Fruit fly (Drosophila melanogaster): ENCODE data around the gene Cpr67Fa2.

The Cpr67Fa2 gene

dm6 chr3L:10851853-10852346, 39.6 kb upstream of the Cpr67Fa2 start (continued):
- TF ChIP-seq CG3919 (GFP tag; optimal IDR thresholded peaks at IDR 0.05) (peak; percentile 72), CG11294 (GFP tag; IDR thresholded peaks at IDR 0.05) (no peak), eg (GFP tag; IDR thresholded peaks at IDR 0.05) (no peak), CG6792 (GFP tag; optimal IDR thresholded peaks at IDR 0.05) (peak; percentile 52), Eip75B (GFP tag; optimal IDR thresholded peaks at IDR 0.05) (peak; percentile 56), fd59A (GFP tag; optimal IDR thresholded peaks at IDR 0.05) (peak; percentile 46), Gug (GFP tag; IDR thresholded peaks at IDR 0.05) (peak; percentile 18; the same call in 1 of the 2 replicates), CG8319 (GFP tag; optimal IDR thresholded peaks at IDR 0.05) (peak; percentile 39), CG32006 (GFP tag; optimal IDR thresholded peaks at IDR 0.05) (peak; percentile 87), CG6854 (GFP tag; optimal IDR thresholded peaks at IDR 0.05) (no peak), spab (GFP tag; optimal IDR thresholded peaks at IDR 0.05) (peak; percentile 67), net (GFP tag; optimal IDR thresholded peaks at IDR 0.05) (peak; percentile 68), fkh (GFP tag; optimal IDR thresholded peaks at IDR 0.05) (no peak), CG6163 (GFP tag; IDR thresholded peaks at IDR 0.05) (no peak; the same call in 1 of the 3 replicates), acj6 (GFP tag; optimal IDR thresholded peaks at IDR 0.05) (peak; percentile 77), Lpt (GFP tag; optimal IDR thresholded peaks at IDR 0.05) (no peak), lz (GFP tag; optimal IDR thresholded peaks at IDR 0.05) (peak; percentile 74), Sox15 (GFP tag; optimal IDR thresholded peaks at IDR 0.05) (peak; percentile 73), CG11902 (GFP tag; optimal IDR thresholded peaks at IDR 0.05) (peak; percentile 58), achi (GFP tag; optimal IDR thresholded peaks at IDR 0.05) (peak; percentile 68), svp (GFP tag) (peak; percentile 88), CG15336 (GFP tag; IDR thresholded peaks at IDR 0.05) (no peak; the same call in 1 of the 2 replicates), CG10631 (GFP tag; optimal IDR thresholded peaks at IDR 0.05) (peak; percentile 80), vri (GFP tag; optimal IDR thresholded peaks at IDR 0.05) (no peak), CG6808 (GFP tag; optimal IDR thresholded peaks at IDR 0.05) (peak; percentile 27), CG6276 (GFP tag; optimal IDR thresholded peaks at IDR 0.05) (peak; percentile 42), ss (GFP tag; optimal IDR thresholded peaks at IDR 0.05) (peak in 1 of 2 experiments; percentile 59), Eip78C (GFP tag) (peak; percentile 96), cyc (GFP tag; optimal IDR thresholded peaks at IDR 0.05) (peak; percentile 61), OdsH (GFP tag; optimal IDR thresholded peaks at IDR 0.05) (peak; percentile 80), dsx (GFP tag; optimal IDR thresholded peaks at IDR 0.05; ENCODE audit: poor library complexity, severe bottlenecking) (peak; percentile 24), CG31627 (GFP tag; optimal IDR thresholded peaks at IDR 0.05) (peak; percentile 70), Met (GFP tag; optimal IDR thresholded peaks at IDR 0.05) (peak; percentile 83), Eip93F (GFP tag; optimal IDR thresholded peaks at IDR 0.05) (no peak), Ets21C (GFP tag; optimal IDR thresholded peaks at IDR 0.05) (peak; percentile 42)

- peak; percentile 97 for TF ChIP-seq CG6854 (GFP tag; optimal IDR thresholded peaks at IDR 0.05)
- TF ChIP-seq Sox14 (GFP tag; optimal IDR thresholded peaks at IDR 0.05), result peak; percentile 78
- TF ChIP-seq CG7368 (GFP tag; optimal IDR thresholded peaks at IDR 0.05), result peak; percentile 66
- peak; percentile 78 for TF ChIP-seq Met (GFP tag; optimal IDR thresholded peaks at IDR 0.05)
- peak; percentile 47 for TF ChIP-seq CG31627 (GFP tag; optimal IDR thresholded peaks at IDR 0.05)
- peak; percentile 76 for TF ChIP-seq Blimp-1 (GFP tag; optimal IDR thresholded peaks at IDR 0.05)
- peak; percentile 98 for TF ChIP-seq CG16779 (tag; optimal IDR thresholded peaks at IDR 0.05)
- peak; percentile 81 for TF ChIP-seq CG10631 (GFP tag; optimal IDR thresholded peaks at IDR 0.05)
- TF ChIP-seq CG10669 (GFP tag; optimal IDR thresholded peaks at IDR 0.05), result peak; percentile 88
- TF ChIP-seq CG11902 (GFP tag; optimal IDR thresholded peaks at IDR 0.05), result peak; percentile 12
- TF ChIP-seq Hr4 (GFP tag; optimal IDR thresholded peaks at IDR 0.05), result peak; percentile 67
- peak; percentile 84 for TF ChIP-seq CG3919 (GFP tag; optimal IDR thresholded peaks at IDR 0.05)
- peak; percentile 92 for TF ChIP-seq net (GFP tag; optimal IDR thresholded peaks at IDR 0.05)
- TF ChIP-seq OdsH (GFP tag; optimal IDR thresholded peaks at IDR 0.05), result peak; percentile 77
- peak; percentile 71 for TF ChIP-seq CG8319 (GFP tag; optimal IDR thresholded peaks at IDR 0.05)
- peak; percentile 97 for TF ChIP-seq spab (GFP tag; optimal IDR thresholded peaks at IDR 0.05)
- peak; percentile 80 for TF ChIP-seq dsx (GFP tag; optimal IDR thresholded peaks at IDR 0.05; ENCODE audit: poor library complexity, severe bottlenecking)
- TF ChIP-seq fd85E (GFP tag; optimal IDR thresholded peaks at IDR 0.05), result peak; percentile 72
- peak; percentile 83 for TF ChIP-seq Ets96B (tag; optimal IDR thresholded peaks at IDR 0.05)
- peak; percentile 31 for TF ChIP-seq Ets21C (GFP tag; optimal IDR thresholded peaks at IDR 0.05)
- TF ChIP-seq Lpt (GFP tag; optimal IDR thresholded peaks at IDR 0.05), result peak; percentile 97
- peak; percentile 88 for TF ChIP-seq CG1621 (tag; optimal IDR thresholded peaks at IDR 0.05)
- TF ChIP-seq Gug (GFP tag; IDR thresholded peaks at IDR 0.05), result peak; percentile 84
- peak; percentile 75 for TF ChIP-seq esn (GFP tag; optimal IDR thresholded peaks at IDR 0.05)
- peak; percentile 69 to 94 for TF ChIP-seq salr (GFP tag; optimal IDR thresholded peaks at IDR 0.05)
- peak; percentile 97 for TF ChIP-seq eg (GFP tag; IDR thresholded peaks at IDR 0.05)
- peak; percentile 84 for TF ChIP-seq pdm3 (GFP tag; optimal IDR thresholded peaks at IDR 0.05)
Measured at dm6 chr3L:10852347-10853130, 39.0 kb upstream of the Cpr67Fa2 start.

Data from whole organism, prepupa.